Fruit fly (Drosophila melanogaster): ENCODE measurements around the gene Nepl19.

Nepl19 gene

dm6 chr3R:28911758-28912157 lies 31.8 kb upstream of the Nepl19 start (continued):
- TF ChIP-seq gem (tag; optimal IDR thresholded peaks at IDR 0.05) (peak; percentile 84), Dip2 (GFP tag; IDR thresholded peaks at IDR 0.05) (no peak), CG8944 (GFP tag; optimal IDR thresholded peaks at IDR 0.05) (peak; percentile 74), Fer1 (GFP tag; optimal IDR thresholded peaks at IDR 0.05) (no peak), en (GFP tag; optimal IDR thresholded peaks at IDR 0.05) (peak; percentile 49), NfI (GFP tag; optimal IDR thresholded peaks at IDR 0.05) (peak; percentile 75), disco-r (GFP tag; optimal IDR thresholded peaks at IDR 0.05) (peak; percentile 33), ara (GFP tag; IDR thresholded peaks at IDR 0.05) (peak; percentile 89), tin (GFP tag; optimal IDR thresholded peaks at IDR 0.05) (peak; percentile 71), CG13775 (GFP tag; optimal IDR thresholded peaks at IDR 0.05) (peak; percentile 46), CG15696 (tag; optimal IDR thresholded peaks at IDR 0.05) (no peak), CG18619 (GFP tag; optimal IDR thresholded peaks at IDR 0.05) (peak; percentile 56), CG30020 (tag; optimal IDR thresholded peaks at IDR 0.05) (no peak), ash1 (GFP tag; optimal IDR thresholded peaks at IDR 0.05) (no peak), CG13424 (tag; optimal IDR thresholded peaks at IDR 0.05) (peak; percentile 72), fd102C (GFP tag; optimal IDR thresholded peaks at IDR 0.05) (no peak), CG14710 (tag; optimal IDR thresholded peaks at IDR 0.05) (peak; percentile 15), mirr (GFP tag; optimal IDR thresholded peaks at IDR 0.05) (no peak), CG17359 (tag; optimal IDR thresholded peaks at IDR 0.05) (peak; percentile 81), Scr (GFP tag; IDR thresholded peaks at IDR 0.05; ENCODE audit: partially characterized antibody) (no peak), CG5953 (GFP tag; IDR thresholded peaks at IDR 0.05) (peak; percentile 80), HLH3B (GFP tag; IDR thresholded peaks at IDR 0.05) (peak; percentile 81), CG6765 (GFP tag; optimal IDR thresholded peaks at IDR 0.05) (peak; percentile 5), wek (GFP tag; optimal IDR thresholded peaks at IDR 0.05) (peak; percentile 18), CG6813 (GFP tag; optimal IDR thresholded peaks at IDR 0.05) (peak; percentile 35), CG30431 (GFP tag; optimal IDR thresholded peaks at IDR 0.05) (peak; percentile 63), Sin3A (optimal IDR thresholded peaks at IDR 0.05) (no peak), Bgb (GFP tag; IDR thresholded peaks at IDR 0.05; ENCODE audit: partially characterized antibody) (no peak), HLH54F (GFP tag; optimal IDR thresholded peaks at IDR 0.05) (peak; percentile 58), CG31365 (tag; optimal IDR thresholded peaks at IDR 0.05) (no peak), luna (GFP tag; optimal IDR thresholded peaks at IDR 0.05) (no peak), CG9876 (GFP tag; optimal IDR thresholded peaks at IDR 0.05) (peak; percentile 59), CG10431 (GFP tag; optimal IDR thresholded peaks at IDR 0.05) (no peak), eyg (GFP tag; optimal IDR thresholded peaks at IDR 0.05) (peak; percentile 78), tap (tag; optimal IDR thresholded peaks at IDR 0.05) (peak; percentile 59), kni (GFP tag; optimal IDR thresholded peaks at IDR 0.05) (no peak), CG11247 (GFP tag; IDR thresholded peaks at IDR 0.05) (peak; percentile 65), CG10462 (GFP tag; optimal IDR thresholded peaks at IDR 0.05) (peak; percentile 49), sens-2 (GFP tag; IDR thresholded peaks at IDR 0.05) (peak; percentile 46; the same call in 1 of the 2 replicates), dmrt99B (tag; optimal IDR thresholded peaks at IDR 0.05) (peak; percentile 83), tio (GFP tag; optimal IDR thresholded peaks at IDR 0.05) (no peak), CG2199 (GFP tag; IDR thresholded peaks at IDR 0.05) (0 out of 3 replicates have a peak, but pooled peaks have one; percentile 16), fd64A (GFP tag; optimal IDR thresholded peaks at IDR 0.05) (peak; percentile 31), CG17802 (tag; optimal IDR thresholded peaks at IDR 0.05) (peak; percentile 22), seq (GFP tag; IDR thresholded peaks at IDR 0.05) (peak; percentile 48), Hmr (GFP tag; optimal IDR thresholded peaks at IDR 0.05) (peak; percentile 51), CG31441 (GFP tag; IDR thresholded peaks at IDR 0.05) (peak; percentile 77), wdn (GFP tag; IDR thresholded peaks at IDR 0.05) (0 out of 2 replicates have a peak, but pooled peaks have one; percentile 22), hb (GFP tag; IDR thresholded peaks at IDR 0.05; ENCODE audit: partially characterized antibody) (peak; percentile 25; the same call in 1 of the 3 replicates), CG10267 (tag; optimal IDR thresholded peaks at IDR 0.05) (peak; percentile 54), ftz-f1 (GFP tag; optimal IDR thresholded peaks at IDR 0.05) (peak; percentile 21)

All from whole organism, embryonic.